Fruit fly (Drosophila melanogaster) whole organism, embryonic: ENCODE results near the gene FoxL1.

Experiments used
- Antp ChIP-seq: fragments of 200-800 bp; sonication (Bioruptor generic); optimal IDR thresholded peaks from 3 replicates; lab custom pipeline; 2016; ENCODE audit warnings: missing biosample characterization, missing genetic modification characterization
- Asciz ChIP-seq: fragments of 200-800 bp; sonication (Bioruptor generic); optimal IDR thresholded peaks from 2 replicates; lab custom pipeline; 2017; ENCODE audit warnings: missing biosample characterization, mild to moderate bottlenecking, missing genetic modification characterization, missing genetic modification reagents
- Atf6 ChIP-seq: fragments of 200-800 bp; sonication (Bioruptor generic); IDR thresholded peaks from 2 replicates; pipeline ENCODE4 v1.3.6; 2022; ENCODE audit warnings: missing biosample characterization, missing genetic modification characterization
- C15 ChIP-seq: fragments of 200-800 bp; sonication (Bioruptor generic); IDR thresholded peaks from 3 replicates; pipeline ENCODE4 v1.3.6; 2022; ENCODE audit warnings: missing biosample characterization, missing genetic modification characterization
- CG12236 ChIP-seq: fragments of 200-800 bp; sonication (Bioruptor generic); optimal IDR thresholded peaks from 2 replicates; lab custom pipeline; 2016; ENCODE audit warnings: missing biosample characterization, missing genetic modification characterization
- CG1233 ChIP-seq: fragments of 200-800 bp; sonication (Bioruptor generic); optimal IDR thresholded peaks from 4 replicates; lab custom pipeline; 2018; ENCODE audit warnings: missing biosample characterization, mild to moderate bottlenecking, missing genetic modification characterization
- CG16863 ChIP-seq: fragments of 200-800 bp; sonication (Bioruptor generic); optimal IDR thresholded peaks from 3 replicates; lab custom pipeline; 2016; ENCODE audit warnings: missing biosample characterization, missing genetic modification characterization
- CG2116 ChIP-seq: fragments of 200-800 bp; sonication (Bioruptor generic); optimal IDR thresholded peaks from 3 replicates; lab custom pipeline; 2018; ENCODE audit warnings: missing biosample characterization, mild to moderate bottlenecking, missing genetic modification characterization
- CG2120 ChIP-seq: fragments of 200-800 bp; sonication (Bioruptor generic); optimal IDR thresholded peaks from 3 replicates; lab custom pipeline; 2016; ENCODE audit warnings: missing biosample characterization, missing genetic modification characterization
- CG7271 ChIP-seq: fragments of 200-800 bp; sonication (Bioruptor generic); optimal IDR thresholded peaks from 2 replicates; lab custom pipeline; 2018; ENCODE audit warnings: missing biosample characterization, mild to moderate bottlenecking, missing genetic modification characterization, moderate library complexity
- CG9727 ChIP-seq: fragments of 200-800 bp; sonication (Bioruptor generic); optimal IDR thresholded peaks from 3 replicates; lab custom pipeline; 2017; ENCODE audit warnings: missing biosample characterization, mild to moderate bottlenecking, missing genetic modification characterization
- CG9876 ChIP-seq: fragments of 200-800 bp; sonication (Bioruptor generic); optimal IDR thresholded peaks from 2 replicates; lab custom pipeline; 2016; ENCODE audit warnings: missing biosample characterization, missing genetic modification characterization
- D19A ChIP-seq: fragments of 200-800 bp; optimal IDR thresholded peaks from 3 replicates; lab custom pipeline; 2019; ENCODE audit warnings: missing biosample characterization, mild to moderate bottlenecking, missing genetic modification characterization, moderate library complexity
- Dad ChIP-seq: fragments of 200-800 bp; sonication (Bioruptor generic); optimal IDR thresholded peaks from 3 replicates; lab custom pipeline; 2016; ENCODE audit warnings: missing biosample characterization, missing genetic modification characterization
- Dip2 ChIP-seq: fragments of 200-800 bp; sonication (Bioruptor generic); IDR thresholded peaks from 2 replicates; pipeline ENCODE4 v1.3.6; 2022; ENCODE audit warnings: missing biosample characterization, missing genetic modification characterization
- Dip3 ChIP-seq: fragments of 200-800 bp; sonication (Bioruptor generic); optimal IDR thresholded peaks from 3 replicates; lab custom pipeline; 2016; ENCODE audit warnings: missing biosample characterization, missing genetic modification characterization
- Doc2 ChIP-seq: fragments of 200-800 bp; sonication (Bioruptor generic); IDR thresholded peaks from 2 replicates; pipeline ENCODE4 v1.3.6; 2022; ENCODE audit warnings: missing biosample characterization, missing genetic modification characterization
- Dp ChIP-seq: fragments of 200-800 bp; sonication (Bioruptor generic); optimal IDR thresholded peaks from 2 replicates; lab custom pipeline; 2018; ENCODE audit warnings: missing biosample characterization, mild to moderate bottlenecking, missing genetic modification characterization, moderate library complexity
- Drgx ChIP-seq: fragments of 200-800 bp; sonication (Bioruptor generic); IDR thresholded peaks from 2 replicates; pipeline ENCODE4 v1.3.6; 2022; ENCODE audit warnings: missing biosample characterization, missing genetic modification characterization
- Hsf ChIP-seq: fragments of 200-800 bp; sonication (Bioruptor generic); optimal IDR thresholded peaks from 3 replicates; lab custom pipeline; 2016; ENCODE audit warnings: missing biosample characterization, missing genetic modification characterization
- PHDP ChIP-seq: fragments of 200-800 bp; sonication (Bioruptor generic); optimal IDR thresholded peaks from 3 replicates; lab custom pipeline; 2018; ENCODE audit warnings: missing biosample characterization, mild to moderate bottlenecking, missing genetic modification characterization, moderate library complexity
- Usf ChIP-seq: fragments of 200-800 bp; sonication (Bioruptor generic); optimal IDR thresholded peaks from 2 replicates; lab custom pipeline; 2017; ENCODE audit warnings: missing genotype, missing biosample characterization, missing genetic modification characterization
- YL-1 ChIP-seq: fragments of 200-800 bp; sonication (Bioruptor generic); optimal IDR thresholded peaks from 3 replicates; lab custom pipeline; 2017; ENCODE audit warnings: missing biosample characterization, mild to moderate bottlenecking, missing genetic modification characterization
- ab ChIP-seq: fragments of 200-800 bp; sonication (Bioruptor generic); optimal IDR thresholded peaks from 2 replicates; lab custom pipeline; 2016; ENCODE audit warnings: missing biosample characterization, missing genetic modification characterization
- ara ChIP-seq: fragments of 200-800 bp; sonication (Bioruptor generic); IDR thresholded peaks from 2 replicates; pipeline ENCODE4 v1.3.6; 2022; ENCODE audit warnings: missing biosample characterization, missing genetic modification characterization
- ash1 ChIP-seq: fragments of 200-800 bp; sonication (Bioruptor generic); optimal IDR thresholded peaks from 2 replicates; lab custom pipeline; 2018; ENCODE audit warnings: missing biosample characterization, mild to moderate bottlenecking, missing genetic modification characterization
- cato ChIP-seq: fragments of 200-800 bp; sonication (Bioruptor generic); optimal IDR thresholded peaks from 2 replicates; lab custom pipeline; 2016; ENCODE audit warnings: missing biosample characterization, missing genetic modification characterization, borderline replicate concordance
- cg ChIP-seq: fragments of 200-800 bp; sonication (Bioruptor generic); optimal IDR thresholded peaks from 3 replicates; lab custom pipeline; 2019; ENCODE audit warnings: missing biosample characterization, mild to moderate bottlenecking, missing genetic modification characterization, moderate library complexity
- cwo ChIP-seq: fragments of 200-800 bp; sonication (Bioruptor generic); optimal IDR thresholded peaks from 3 replicates; lab custom pipeline; 2017; ENCODE audit warnings: missing biosample characterization, missing genetic modification characterization, mild to moderate bottlenecking, moderate library complexity, missing genetic modification reagents
- dmrt99B ChIP-seq: fragments of 200-800 bp; sonication (Bioruptor generic); optimal IDR thresholded peaks from 2 replicates; lab custom pipeline; 2018; ENCODE audit warnings: missing biosample characterization, mild to moderate bottlenecking, missing genetic modification characterization, moderate library complexity
- dpn ChIP-seq, 2 experiments: fragments of 200-800 bp; sonication (Bioruptor generic); optimal IDR thresholded peaks; 3 replicates each; lab custom pipeline; 2016; ENCODE audit warnings: missing biosample characterization in 2 of 2, missing genetic modification characterization in 2 of 2
- ems ChIP-seq: fragments of 200-800 bp; sonication (Bioruptor generic); optimal IDR thresholded peaks from 3 replicates; lab custom pipeline; 2016; ENCODE audit warnings: missing biosample characterization, missing genetic modification characterization
- esg ChIP-seq: fragments of 200-800 bp; sonication (Bioruptor generic); conservative IDR thresholded peaks from 2 replicates; pipeline ENCODE4 v1.3.6; 2022; ENCODE audit warnings: missing biosample characterization, missing genetic modification characterization
- ewg ChIP-seq: fragments of 200-800 bp; sonication (Bioruptor generic); optimal IDR thresholded peaks from 3 replicates; lab custom pipeline; 2017; ENCODE audit warnings: mild to moderate bottlenecking, missing biosample characterization, missing genetic modification reagents, missing genetic modification characterization
- exex ChIP-seq: fragments of 200-800 bp; sonication (Bioruptor generic); optimal IDR thresholded peaks from 4 replicates; lab custom pipeline; 2018; ENCODE audit warnings: missing biosample characterization, mild to moderate bottlenecking, missing genetic modification characterization, moderate library complexity
- fd102C ChIP-seq: fragments of 200-800 bp; sonication (Bioruptor generic); optimal IDR thresholded peaks from 2 replicates; lab custom pipeline; 2018; ENCODE audit warnings: missing biosample characterization, mild to moderate bottlenecking, missing genetic modification characterization, moderate library complexity
- ftz-f1 ChIP-seq: fragments of 200-800 bp; sonication (Bioruptor generic); optimal IDR thresholded peaks from 2 replicates; lab custom pipeline; 2016; ENCODE audit warnings: missing biosample characterization, missing genetic modification characterization
- gce ChIP-seq: fragments of 200-800 bp; sonication (Bioruptor generic); IDR thresholded peaks from 3 replicates; pipeline ENCODE4 v1.3.6; 2022; ENCODE audit warnings: missing biosample characterization, missing genetic modification characterization
- grau ChIP-seq: fragments of 200-800 bp; optimal IDR thresholded peaks from 3 replicates; lab custom pipeline; 2019; ENCODE audit warnings: missing biosample characterization, mild to moderate bottlenecking, missing genetic modification characterization, moderate library complexity
- ham ChIP-seq: fragments of 200-800 bp; sonication (Bioruptor generic); IDR thresholded peaks from 2 replicates; pipeline ENCODE4 v1.3.6; 2022; ENCODE audit warnings: missing biosample characterization, missing genetic modification characterization
- insv ChIP-seq, 2 experiments: fragments of 200-800 bp; sonication (Bioruptor generic); optimal IDR thresholded peaks; 3 replicates each; lab custom pipeline; 2016 to 2018; ENCODE audit warnings: missing biosample characterization in 2 of 2, missing genetic modification characterization in 2 of 2
- jigr1 ChIP-seq: fragments of 200-800 bp; sonication (Bioruptor generic); IDR thresholded peaks from 3 replicates; pipeline ENCODE4 v1.3.6; 2022; ENCODE audit warnings: missing biosample characterization, missing genetic modification characterization
- lola ChIP-seq, 3 experiments: fragments of >200 bp in 2 of 3; fragments of 200-800 bp in 1 of 3; sonication (Bioruptor generic) in 1 of 3; optimal IDR thresholded peaks; 2 replicates each; lab custom pipeline; 2017 to 2019; ENCODE audit warnings: missing biosample characterization in 3 of 3, missing genetic modification characterization in 3 of 3, mild to moderate bottlenecking in 1 of 3, moderate library complexity in 1 of 3
- luna ChIP-seq: fragments of 200-800 bp; sonication (Bioruptor generic); optimal IDR thresholded peaks from 2 replicates; lab custom pipeline; 2016; ENCODE audit warnings: missing biosample characterization, missing genetic modification characterization
- otp ChIP-seq: fragments of 200-800 bp; sonication (Bioruptor generic); IDR thresholded peaks from 3 replicates; pipeline ENCODE4, ENCODE4 v1.3.6; 2022; ENCODE audit warnings: missing biosample characterization, missing genetic modification characterization
- sug ChIP-seq: fragments of 200-800 bp; optimal IDR thresholded peaks from 2 replicates; lab custom pipeline; 2019; ENCODE audit warnings: missing biosample characterization, mild to moderate bottlenecking, missing genetic modification characterization, moderate library complexity
- tio ChIP-seq: fragments of 200-800 bp; sonication (Bioruptor generic); optimal IDR thresholded peaks from 2 replicates; lab custom pipeline; 2017; ENCODE audit warnings: missing biosample characterization, missing genetic modification characterization, inconsistent platforms
- tna ChIP-seq: fragments of 200-800 bp; sonication (Bioruptor generic); IDR thresholded peaks from 2 replicates; pipeline ENCODE4 v1.3.6; 2022; ENCODE audit warnings: missing biosample characterization, missing genetic modification characterization; ENCODE audit not compliant: partially characterized antibody
- vvl ChIP-seq: fragments of 200-800 bp; sonication (Bioruptor generic); IDR thresholded peaks from 2 replicates; pipeline ENCODE4 v1.3.6; 2022; ENCODE audit warnings: missing biosample characterization, missing genetic modification characterization
- zen ChIP-seq: fragments of 200-800 bp; sonication (Bioruptor generic); optimal IDR thresholded peaks from 3 replicates; lab custom pipeline; 2018; ENCODE audit warnings: missing biosample characterization, mild to moderate bottlenecking, missing genetic modification characterization, moderate library complexity

FoxL1 gene

dm6 chr3L:4040247-4040925, 21.7 kb downstream of the FoxL1 start, which contains the start of the genes CG11593 and Rcd5 (continued):
- TF ChIP-seq CG12236 (GFP tag; lab: Kevin White, UChicago): no peak
- TF ChIP-seq cato: peak; percentile 33
- no peak for TF ChIP-seq lola (GFP tag; optimal IDR thresholded peaks at IDR 0.05; lab: Kevin White, UChicago)
- TF ChIP-seq CG9727: peak; percentile 63
- TF ChIP-seq ham (GFP tag; lab: Robert Waterston, UW): peak; percentile 59
- TF ChIP-seq ab (GFP tag; lab: Kevin White, UChicago): no peak
- peak; percentile 32 for TF ChIP-seq ewg (GFP tag; lab: Kevin White, UChicago)
- no peak for TF ChIP-seq PHDP (tag; lab: Kevin White, UChicago)
- peak; percentile 81 for TF ChIP-seq esg (GFP tag; lab: Robert Waterston, UW)
- no peak; the same call in 2 of the 3 replicates for TF ChIP-seq C15 (GFP tag; lab: Robert Waterston, UW)
- TF ChIP-seq ftz-f1 (GFP tag; lab: Kevin White, UChicago): no peak
- TF ChIP-seq Hsf (GFP tag; lab: Kevin White, UChicago): peak; percentile 53
- TF ChIP-seq D19A: no peak
- peak; percentile 52 for TF ChIP-seq zen (tag; lab: Kevin White, UChicago)
- no peak for TF ChIP-seq exex
- TF ChIP-seq jigr1 (GFP tag; lab: Robert Waterston, UW): peak; percentile 63; the same call in 1 of the 3 replicates
- peak; percentile 8 for TF ChIP-seq CG1233 (GFP tag; lab: Kevin White, UChicago)
- peak; percentile 50 for TF ChIP-seq Usf (GFP tag; lab: Kevin White, UChicago)
- peak; percentile 92 for TF ChIP-seq YL-1 (GFP tag; lab: Kevin White, UChicago)
- peak; percentile 70 for TF ChIP-seq CG2116
- no peak for TF ChIP-seq cwo (GFP tag; lab: Kevin White, UChicago)
- no peak for TF ChIP-seq otp
- peak; percentile 83 for TF ChIP-seq vvl (GFP tag; lab: Robert Waterston, UW)
- TF ChIP-seq CG2120 (GFP tag; lab: Kevin White, UChicago): no peak
- peak; percentile 73 for TF ChIP-seq ara (GFP tag; lab: Robert Waterston, UW)
- peak in 1 of 2 experiments; percentile 19 for TF ChIP-seq insv (GFP tag; optimal IDR thresholded peaks at IDR 0.05; lab: Kevin White, UChicago)
- TF ChIP-seq Atf6 (GFP tag; lab: Robert Waterston, UW): peak; percentile 62
- TF ChIP-seq Dip2 (GFP tag; lab: Robert Waterston, UW): no peak
- peak; percentile 27 for TF ChIP-seq Dip3 (GFP tag; lab: Kevin White, UChicago)
- peak; percentile 72 for TF ChIP-seq cg (GFP tag; lab: Kevin White, UChicago)
- peak; percentile 9 for TF ChIP-seq CG16863 (GFP tag; lab: Kevin White, UChicago)
- no peak for TF ChIP-seq tna (GFP tag; lab: Robert Waterston, UW)
- TF ChIP-seq CG7271 (tag; lab: Kevin White, UChicago): peak; percentile 61
- TF ChIP-seq Dp (GFP tag; lab: Kevin White, UChicago): peak; percentile 39
- TF ChIP-seq sug: no peak
- peak; percentile 71 for TF ChIP-seq grau (tag; lab: Kevin White, UChicago)
- 0 out of 2 replicates have a peak, but pooled peaks have one; percentile 33 for TF ChIP-seq Doc2 (GFP tag; lab: Robert Waterston, UW)
- no peak for TF ChIP-seq dmrt99B (tag; lab: Kevin White, UChicago)
- no peak for TF ChIP-seq Dad (GFP tag; lab: Kevin White, UChicago)
- TF ChIP-seq gce (GFP tag; lab: Robert Waterston, UW): no peak
- peak; percentile 47 for TF ChIP-seq tio (GFP tag; lab: Kevin White, UChicago)
- no peak for TF ChIP-seq ash1
- TF ChIP-seq Asciz (GFP tag; lab: Kevin White, UChicago): no peak
- TF ChIP-seq ems (GFP tag; lab: Kevin White, UChicago): no peak
- peak; percentile 38 for TF ChIP-seq Antp (GFP tag; lab: Kevin White, UChicago)
- no peak for TF ChIP-seq Drgx (GFP tag; lab: Robert Waterston, UW)
- TF ChIP-seq luna (GFP tag; lab: Kevin White, UChicago): no peak
- no peak for TF ChIP-seq CG9876 (GFP tag; lab: Kevin White, UChicago)
- no peak for TF ChIP-seq fd102C
- TF ChIP-seq dpn (GFP tag; optimal IDR thresholded peaks at IDR 0.05; lab: Kevin White, UChicago): peak; percentile 32 to 79
